Worm (Caenorhabditis elegans) whole organism, L4 larva: ENCODE results near the gene srh-239.

Experiments used
- F26F4.8 ChIP-seq: fragments of 200-800 bp; sonication (Bioruptor generic); conservative IDR thresholded peaks from 2 replicates; pipeline ENCODE4 v1.3.6; 2022; ENCODE audit warnings: missing genetic modification characterization, missing compliant biosample characterization
- F44E2.7 ChIP-seq: fragments of 200-800 bp; sonication (Bioruptor generic); IDR thresholded peaks from 2 replicates; pipeline ENCODE4 v2.1.2; 2022; ENCODE audit warnings: missing genetic modification characterization, missing compliant biosample characterization
- F49E8.2 ChIP-seq: sonication (generic microtip); optimal IDR thresholded peaks from 2 replicates; lab custom pipeline; 2016; ENCODE audit warnings: missing compliant biosample characterization, mild to moderate bottlenecking, missing genetic modification characterization, borderline replicate concordance
- ZK546.5 ChIP-seq, 2 experiments: sonication (generic microtip); optimal IDR thresholded peaks; 2 replicates each; lab custom pipeline; 2017; ENCODE audit warnings: missing biosample characterization in 2 of 2, missing genetic modification characterization in 2 of 2
- arid-1 ChIP-seq: fragments of 200-800 bp; sonication (Bioruptor generic); conservative IDR thresholded peaks from 2 replicates; pipeline ENCODE4 v1.3.6; 2022; ENCODE audit warnings: missing genetic modification reagents, missing genetic modification characterization, missing compliant biosample characterization
- ceh-28 ChIP-seq: fragments of 150-350 bp; optimal IDR thresholded peaks from 2 replicates; lab custom pipeline; 2014; ENCODE audit warnings: missing biosample characterization, missing genetic modification reagents, missing genetic modification characterization
- ceh-32 ChIP-seq: sonication (generic microtip); optimal IDR thresholded peaks from 2 replicates; lab custom pipeline; 2016; ENCODE audit warnings: mild to moderate bottlenecking, missing genetic modification characterization, missing compliant biosample characterization; ENCODE audit not compliant: poor library complexity
- ceh-62 ChIP-seq: sonication (generic microtip); optimal IDR thresholded peaks from 2 replicates; lab custom pipeline; 2017; ENCODE audit warnings: missing biosample characterization, missing genetic modification characterization
- ctbp-1 ChIP-seq: fragments of 200-800 bp; sonication (Bioruptor generic); IDR thresholded peaks from 2 replicates; pipeline ENCODE4 v1.3.6; 2022; ENCODE audit warnings: missing genetic modification reagents, missing genetic modification characterization, missing compliant biosample characterization
- daf-12 ChIP-seq: fragments of 150-350 bp; optimal IDR thresholded peaks from 2 replicates; lab custom pipeline; 2014; ENCODE audit warnings: missing biosample characterization, missing genetic modification reagents, missing genetic modification characterization
- daf-16 ChIP-seq, 3 experiments: sonication (generic microtip); optimal IDR thresholded peaks; 2 replicates each; lab custom pipeline; 2016 to 2017; ENCODE audit warnings: missing genetic modification characterization in 3 of 3, missing genetic modification reagents in 3 of 3, mild to moderate bottlenecking in 2 of 3, missing compliant biosample characterization in 2 of 3, missing biosample characterization in 1 of 3, moderate library complexity in 1 of 3
- daf-8 ChIP-seq: fragments of 200-800 bp; sonication (Bioruptor generic); IDR thresholded peaks from 2 replicates; pipeline ENCODE4 v1.3.6; 2022; ENCODE audit warnings: missing genetic modification characterization, missing compliant biosample characterization
- dve-1 ChIP-seq: sonication (generic microtip); optimal IDR thresholded peaks from 2 replicates; lab custom pipeline; 2017; ENCODE audit warnings: antibody characterized with exemption, mild to moderate bottlenecking, missing genetic modification characterization, missing compliant biosample characterization; ENCODE audit not compliant: insufficient read depth
- gei-8 ChIP-seq: fragments of 200-800 bp; sonication (Bioruptor generic); optimal IDR thresholded peaks from 2 replicates; lab custom pipeline; 2018; ENCODE audit warnings: mild to moderate bottlenecking, missing genetic modification characterization, missing compliant biosample characterization
- hif-1 ChIP-seq, 2 experiments: sonication (generic microtip); optimal IDR thresholded peaks; 2 replicates each; lab custom pipeline; 2016 to 2017; ENCODE audit warnings: missing compliant biosample characterization in 2 of 2, missing genetic modification characterization in 2 of 2, missing genetic modification reagents in 2 of 2, missing genotype in 2 of 2, mild to moderate bottlenecking in 1 of 2
- hlh-30 ChIP-seq: sonication (generic microtip); optimal IDR thresholded peaks from 2 replicates; lab custom pipeline; 2017; ENCODE audit warnings: antibody characterized with exemption, mild to moderate bottlenecking, missing genetic modification characterization, missing compliant biosample characterization; ENCODE audit not compliant: insufficient read depth
- hmg-1.1 ChIP-seq: fragments of 200-800 bp; sonication (Bioruptor generic); IDR thresholded peaks from 2 replicates; pipeline ENCODE4 v1.3.6; 2022; ENCODE audit warnings: missing genetic modification reagents, missing genetic modification characterization, missing compliant biosample characterization
- jun-1 ChIP-seq: fragments of 150-350 bp; optimal IDR thresholded peaks from 2 replicates; lab custom pipeline; 2014; ENCODE audit warnings: missing biosample characterization, missing genetic modification reagents, missing genetic modification characterization
- lim-7 ChIP-seq: fragments of 200-800 bp; sonication (Bioruptor generic); IDR thresholded peaks from 2 replicates; pipeline ENCODE4 v1.3.6; 2022; ENCODE audit warnings: missing genetic modification characterization, missing compliant biosample characterization
- lin-1 ChIP-seq: fragments of 200-800 bp; sonication (Bioruptor generic); IDR thresholded peaks from 2 replicates; pipeline ENCODE4 v1.3.6; 2022; ENCODE audit warnings: missing genetic modification reagents, missing genetic modification characterization, missing compliant biosample characterization
- lin-13 ChIP-seq: fragments of 150-350 bp; optimal IDR thresholded peaks from 2 replicates; lab custom pipeline; 2014; ENCODE audit warnings: missing biosample characterization, missing genetic modification reagents, missing genetic modification characterization
- lir-3 ChIP-seq: sonication (generic microtip); optimal IDR thresholded peaks from 2 replicates; lab custom pipeline; 2016; ENCODE audit warnings: mild to moderate bottlenecking, missing genetic modification characterization, missing compliant biosample characterization
- lsy-2 ChIP-seq, 2 experiments: fragments of 150-350 bp in 1 of 2; sonication (generic microtip) in 1 of 2; optimal IDR thresholded peaks; 2 replicates each; lab custom pipeline; 2014 to 2017; ENCODE audit warnings: missing biosample characterization in 2 of 2, missing genetic modification characterization in 2 of 2
- madf-5 ChIP-seq, 2 experiments: fragments of 200-800 bp; sonication (Bioruptor generic); IDR thresholded peaks; 2 replicates each; pipeline ENCODE4 v1.3.6; 2022; ENCODE audit warnings: missing compliant biosample characterization in 2 of 2, missing genetic modification characterization in 2 of 2
- mdl-1 ChIP-seq, 2 experiments: fragments of 150-350 bp in 1 of 2; sonication (generic microtip) in 1 of 2; optimal IDR thresholded peaks; 2 replicates each; lab custom pipeline; 2014 to 2017; ENCODE audit warnings: missing biosample characterization in 2 of 2, missing genetic modification characterization in 2 of 2
- mes-2 ChIP-seq: sonication (generic microtip); optimal IDR thresholded peaks from 2 replicates; lab custom pipeline; 2016; ENCODE audit warnings: missing genotype, mild to moderate bottlenecking, missing genetic modification characterization, missing compliant biosample characterization; ENCODE audit not compliant: poor library complexity, severe bottlenecking
- mxl-2 ChIP-seq: fragments of 200-800 bp; sonication (Bioruptor generic); conservative IDR thresholded peaks from 2 replicates; pipeline ENCODE4 v1.3.6; 2022; ENCODE audit warnings: missing genetic modification reagents, missing genetic modification characterization, missing compliant biosample characterization
- mxl-3 ChIP-seq: fragments of 200-800 bp; sonication (Bioruptor generic); optimal IDR thresholded peaks from 2 replicates; lab custom pipeline; 2018; ENCODE audit warnings: mild to moderate bottlenecking, missing genetic modification characterization, missing compliant biosample characterization
- nhr-102 ChIP-seq: sonication (generic microtip); optimal IDR thresholded peaks from 2 replicates; lab custom pipeline; 2016; ENCODE audit warnings: mild to moderate bottlenecking, missing genetic modification characterization, moderate library complexity, missing compliant biosample characterization
- nhr-237 ChIP-seq: sonication (generic microtip); optimal IDR thresholded peaks from 2 replicates; lab custom pipeline; 2017; ENCODE audit warnings: missing biosample characterization, missing genetic modification characterization
- nhr-25 ChIP-seq: sonication (generic microtip); optimal IDR thresholded peaks from 2 replicates; lab custom pipeline; 2017; ENCODE audit warnings: missing genetic modification characterization, mild to moderate bottlenecking, missing compliant biosample characterization, antibody characterized with exemption, moderate library complexity, borderline replicate concordance; ENCODE audit not compliant: insufficient read depth
- nhr-41 ChIP-seq: fragments of 200-800 bp; sonication (Bioruptor generic); IDR thresholded peaks from 2 replicates; pipeline ENCODE4 v1.3.6; 2022; ENCODE audit warnings: missing genetic modification reagents, missing genetic modification characterization, missing compliant biosample characterization
- nhr-42 ChIP-seq: fragments of 200-800 bp; sonication (Bioruptor generic); IDR thresholded peaks from 2 replicates; pipeline ENCODE4 v1.3.6; 2022; ENCODE audit warnings: missing genetic modification characterization, missing compliant biosample characterization
- nhr-48 ChIP-seq: sonication (generic microtip); optimal IDR thresholded peaks from 2 replicates; lab custom pipeline; 2016; ENCODE audit warnings: mild to moderate bottlenecking, missing genetic modification characterization, missing compliant biosample characterization
- nhr-6 ChIP-seq: fragments of 150-350 bp; optimal IDR thresholded peaks from 2 replicates; lab custom pipeline; 2014; ENCODE audit warnings: missing biosample characterization, missing genetic modification characterization
- nhr-76 ChIP-seq: fragments of 150-350 bp; optimal IDR thresholded peaks from 2 replicates; lab custom pipeline; 2014; ENCODE audit warnings: missing biosample characterization, missing genetic modification characterization
- nhr-77 ChIP-seq: fragments of 150-350 bp; optimal IDR thresholded peaks from 2 replicates; lab custom pipeline; 2014; ENCODE audit warnings: missing biosample characterization, missing genetic modification characterization
- saeg-2 ChIP-seq: fragments of 200-800 bp; sonication (Bioruptor generic); IDR thresholded peaks from 2 replicates; pipeline ENCODE4 v1.3.6; 2022; ENCODE audit warnings: missing genetic modification reagents, missing genetic modification characterization, missing compliant biosample characterization
- sdz-12 ChIP-seq: fragments of 200-800 bp; sonication (Bioruptor generic); optimal IDR thresholded peaks from 2 replicates; lab custom pipeline; 2018; ENCODE audit warnings: mild to moderate bottlenecking, missing genetic modification characterization, missing compliant biosample characterization
- snpc-1.2 ChIP-seq: fragments of 200-800 bp; sonication (Bioruptor generic); IDR thresholded peaks from 2 replicates; pipeline ENCODE4 v1.3.6; 2022; ENCODE audit warnings: missing genetic modification reagents, missing genetic modification characterization, missing compliant biosample characterization
- snpc-4 ChIP-seq: fragments of 150-350 bp; optimal IDR thresholded peaks from 2 replicates; lab custom pipeline; 2014; ENCODE audit warnings: missing biosample characterization, missing genetic modification characterization
- spr-1 ChIP-seq: sonication (generic microtip); optimal IDR thresholded peaks from 2 replicates; lab custom pipeline; 2016; ENCODE audit warnings: mild to moderate bottlenecking, missing genetic modification characterization, missing compliant biosample characterization
- spr-3 ChIP-seq: fragments of 200-800 bp; sonication (Bioruptor generic); optimal IDR thresholded peaks from 2 replicates; lab custom pipeline; 2018; ENCODE audit warnings: mild to moderate bottlenecking, missing genetic modification characterization, missing compliant biosample characterization
- tag-97 ChIP-seq: fragments of 200-800 bp; sonication (Bioruptor generic); IDR thresholded peaks from 2 replicates; pipeline ENCODE4 v1.3.6; 2022; ENCODE audit warnings: missing genetic modification characterization, missing compliant biosample characterization
- unc-130 ChIP-seq: sonication (generic microtip); optimal IDR thresholded peaks from 2 replicates; lab custom pipeline; 2016; ENCODE audit warnings: missing genetic modification reagents, missing genetic modification characterization, missing compliant biosample characterization
- unc-39 ChIP-seq: sonication (generic microtip); optimal IDR thresholded peaks from 2 replicates; lab custom pipeline; 2017; ENCODE audit warnings: missing biosample characterization, missing genetic modification characterization
- zfp-2 ChIP-seq: sonication (generic microtip); optimal IDR thresholded peaks from 2 replicates; lab custom pipeline; 2016; ENCODE audit warnings: mild to moderate bottlenecking, missing genetic modification characterization, missing compliant biosample characterization
- zip-11 ChIP-seq: fragments of 200-800 bp; sonication (Bioruptor generic); IDR thresholded peaks from 2 replicates; pipeline ENCODE4 v1.3.6; 2022; ENCODE audit warnings: missing genetic modification characterization, missing compliant biosample characterization
- zip-2 ChIP-seq: fragments of 150-350 bp; optimal IDR thresholded peaks from 2 replicates; lab custom pipeline; 2014; ENCODE audit warnings: missing biosample characterization, missing genetic modification characterization
- ztf-11 ChIP-seq: fragments of 150-350 bp; optimal IDR thresholded peaks from 2 replicates; lab custom pipeline; 2014; ENCODE audit warnings: missing biosample characterization, missing genetic modification characterization

srh-239 gene

ce11 chrV:15479825-15480224 is 34.3 kb downstream of the srh-239 start (continued):
- TF ChIP-seq ztf-11 (tag; lab: Kevin White, UChicago) (no peak), nhr-48 (tag; lab: Kevin White, UChicago) (no peak), daf-12 (tag; lab: Kevin White, UChicago) (no peak), nhr-102 (no peak), arid-1 (GFP tag; lab: Robert Waterston, UW) (peak; percentile 56; the same call in 1 of the 2 replicates), lsy-2 (tag; optimal IDR thresholded peaks at IDR 0.05; lab: Kevin White, UChicago) (no peak), tag-97 (GFP tag; lab: Robert Waterston, UW) (no peak), snpc-4 (tag; lab: Kevin White, UChicago) (no peak), nhr-6 (tag; lab: Kevin White, UChicago) (no peak), hif-1 (tag; optimal IDR thresholded peaks at IDR 0.05; lab: Kevin White, UChicago) (no peak), spr-3 (GFP tag; lab: Kevin White, UChicago) (no peak), zfp-2 (tag; lab: Kevin White, UChicago) (no peak), zip-11 (GFP tag; lab: Robert Waterston, UW) (no peak), lin-13 (GFP tag; lab: Kevin White, UChicago) (no peak), dve-1 (peak; percentile 21), nhr-25 (tag; lab: Kevin White, UChicago) (no peak), lim-7 (GFP tag; lab: Robert Waterston, UW) (peak; percentile 68), mes-2 (tag; lab: Kevin White, UChicago) (peak; percentile 49), ctbp-1 (GFP tag; lab: Robert Waterston, UW) (no peak), zip-2 (tag; lab: Kevin White, UChicago) (no peak), unc-39 (tag; lab: Kevin White, UChicago) (no peak), nhr-42 (GFP tag; lab: Robert Waterston, UW) (no peak), hlh-30 (tag; lab: Kevin White, UChicago) (no peak), ZK546.5 (tag; optimal IDR thresholded peaks at IDR 0.05; lab: Kevin White, UChicago) (no peak), F44E2.7 (GFP tag; lab: Robert Waterston, UW) (no peak), nhr-41 (no peak), gei-8 (GFP tag; lab: Kevin White, UChicago) (peak; percentile 42), hmg-1.1 (GFP tag; lab: Robert Waterston, UW) (no peak), mdl-1 (tag; optimal IDR thresholded peaks at IDR 0.05; lab: Kevin White, UChicago) (no peak), daf-16 (GFP tag; optimal IDR thresholded peaks at IDR 0.05; lab: Kevin White, UChicago) (peak in 1 of 2 experiments; percentile 7), daf-16 (tag; optimal IDR thresholded peaks at IDR 0.05; lab: Kevin White, UChicago) (peak; percentile 22), mxl-2 (no peak), madf-5 (GFP tag; IDR thresholded peaks at IDR 0.05; lab: Robert Waterston, UW) (peak in 1 of 2 experiments; percentile 32; a peak in 1 of 4 replicates), saeg-2 (GFP tag; lab: Robert Waterston, UW) (no peak), unc-130 (GFP tag; lab: Kevin White, UChicago) (peak; percentile 12), F26F4.8 (GFP tag; lab: Robert Waterston, UW) (0 out of 2 replicates have a peak, but pooled peaks have one; percentile 10), lir-3 (tag; lab: Kevin White, UChicago) (no peak), F49E8.2 (tag; lab: Kevin White, UChicago) (no peak), jun-1 (tag; lab: Kevin White, UChicago) (no peak), daf-8 (GFP tag; lab: Robert Waterston, UW) (no peak), snpc-1.2 (GFP tag; lab: Robert Waterston, UW) (0 out of 2 replicates have a peak, but pooled peaks have one; percentile 51), spr-1 (tag; lab: Kevin White, UChicago) (peak; percentile 36), ceh-28 (tag; lab: Kevin White, UChicago) (no peak), sdz-12 (GFP tag; lab: Kevin White, UChicago) (no peak), nhr-76 (tag; lab: Kevin White, UChicago) (no peak), nhr-237 (tag; lab: Kevin White, UChicago) (no peak), ceh-62 (tag; lab: Kevin White, UChicago) (no peak), ceh-32 (no peak), mxl-3 (no peak), lin-1 (GFP tag; lab: Robert Waterston, UW) (0 out of 2 replicates have a peak, but pooled peaks have one; percentile 32), nhr-77 (no peak)
